Fruit fly (Drosophila melanogaster) whole organism, larva: ENCODE measurements around the gene CG32219.

Experiments
- noc ChIP-seq: fragments of 200-800 bp; sonication (Bioruptor generic); optimal IDR thresholded peaks from 3 replicates; lab custom pipeline; 2019; ENCODE audit warnings: missing biosample characterization, mild to moderate bottlenecking, missing genetic modification characterization, moderate library complexity

CG32219 gene

dm6 chr3L:19913328-19913936, 37.5 kb downstream of the CG32219 start, which contains the start of gene Mtr3:
Gene Mtr3, minus strand, starts transcription at chr3L:19913715.
- TF ChIP-seq noc (tag; lab: Kevin White, UChicago), result no peak

dm6 chr3L:19910054-19910414, 40.9 kb downstream of the CG32219 start, which contains the start of the genes Mi-2 and Prp3:
Gene Mi-2, minus strand, starts transcription at chr3L:19910215.
Gene Prp3, plus strand, starts transcription at chr3L:19910300.
- TF ChIP-seq noc (tag; lab: Kevin White, UChicago), result no peak

- no peak for TF ChIP-seq noc (tag; lab: Kevin White, UChicago)
Observed at dm6 chr3L:19909234-19910053, 41.5 kb downstream of the CG32219 start.

dm6 chr3L:19908201-19909127, 42.5 kb downstream of the CG32219 start:
- TF ChIP-seq noc (tag; lab: Kevin White, UChicago), result no peak

dm6 chr3L:19907706-19908070, 43.2 kb downstream of the CG32219 start:
- no peak for TF ChIP-seq noc (tag; lab: Kevin White, UChicago)

dm6 chr3L:19906780-19907705, 43.9 kb downstream of the CG32219 start:
- TF ChIP-seq noc (tag; lab: Kevin White, UChicago), result peak; percentile 35

dm6 chr3L:19906148-19906752, 44.7 kb downstream of the CG32219 start:
- no peak for TF ChIP-seq noc (tag; lab: Kevin White, UChicago)

- no peak for TF ChIP-seq noc (tag; lab: Kevin White, UChicago)
Observed at dm6 chr3L:19905427-19905826, 45.5 kb downstream of the CG32219 start.

dm6 chr3L:19904411-19905135, 46.4 kb downstream of the CG32219 start:
- TF ChIP-seq noc (tag; lab: Kevin White, UChicago), result no peak

dm6 chr3L:19903400-19903846, 47.5 kb downstream of the CG32219 start:
- no peak for TF ChIP-seq noc (tag; lab: Kevin White, UChicago)

dm6 chr3L:19902560-19903399, 48.2 kb downstream of the CG32219 start:
- TF ChIP-seq noc (tag; lab: Kevin White, UChicago), result peak; percentile 94

- TF ChIP-seq noc (tag; lab: Kevin White, UChicago), result peak; percentile 14
Observed at dm6 chr3L:19901486-19902255, 49.3 kb downstream of the CG32219 start.
